Worm (Caenorhabditis elegans) whole organism, midembryonic: Measurements from ENCODE around the gene ZK686.1.

ENCODE experiments used
- T22C8.4 ChIP-seq: fragments of 200-800 bp; sonication (Bioruptor generic); IDR thresholded peaks from 2 replicates; pipeline ENCODE4 v1.3.6; 2022; ENCODE audit warnings: missing genetic modification characterization, missing compliant biosample characterization
- cog-1 ChIP-seq: sonication (generic microtip); optimal IDR thresholded peaks from 2 replicates; lab custom pipeline; 2016; ENCODE audit warnings: missing genetic modification characterization, missing compliant biosample characterization
- flt-1 ChIP-seq: fragments of 200-800 bp; sonication (Bioruptor generic); IDR thresholded peaks from 2 replicates; pipeline ENCODE4 v1.3.6; 2022; ENCODE audit warnings: missing genetic modification characterization, missing compliant biosample characterization
- klf-2 ChIP-seq: fragments of 200-800 bp; sonication (Bioruptor generic); conservative IDR thresholded peaks from 2 replicates; pipeline ENCODE4 v1.3.6; 2022; ENCODE audit warnings: missing genetic modification reagents, missing genetic modification characterization, missing compliant biosample characterization
- med-1 ChIP-seq: sonication (generic microtip); optimal IDR thresholded peaks from 2 replicates; lab custom pipeline; 2017; ENCODE audit warnings: missing genetic modification characterization, mild to moderate bottlenecking, missing compliant biosample characterization, antibody characterized with exemption, missing genetic modification reagents; ENCODE audit not compliant: insufficient read depth
- ref-1 ChIP-seq: fragments of 200-800 bp; sonication (Bioruptor generic); conservative IDR thresholded peaks from 2 replicates; pipeline ENCODE4 v1.3.6; 2022; ENCODE audit warnings: missing genetic modification reagents, missing genetic modification characterization, missing compliant biosample characterization
- tab-1 ChIP-seq: fragments of 200-800 bp; sonication (Bioruptor generic); IDR thresholded peaks from 2 replicates; pipeline ENCODE4 v1.3.6; 2022; ENCODE audit warnings: missing genetic modification characterization, missing compliant biosample characterization
- ztf-23 ChIP-seq: fragments of 200-800 bp; sonication (Bioruptor generic); IDR thresholded peaks from 2 replicates; pipeline ENCODE4 v1.3.6; 2022; ENCODE audit warnings: missing genetic modification reagents, missing genetic modification characterization, missing compliant biosample characterization
- ztf-29 ChIP-seq: fragments of 200-800 bp; sonication (Bioruptor generic); IDR thresholded peaks from 2 replicates; pipeline ENCODE4 v1.3.6; 2022; ENCODE audit warnings: missing genetic modification reagents, missing genetic modification characterization, missing compliant biosample characterization

DNA sequence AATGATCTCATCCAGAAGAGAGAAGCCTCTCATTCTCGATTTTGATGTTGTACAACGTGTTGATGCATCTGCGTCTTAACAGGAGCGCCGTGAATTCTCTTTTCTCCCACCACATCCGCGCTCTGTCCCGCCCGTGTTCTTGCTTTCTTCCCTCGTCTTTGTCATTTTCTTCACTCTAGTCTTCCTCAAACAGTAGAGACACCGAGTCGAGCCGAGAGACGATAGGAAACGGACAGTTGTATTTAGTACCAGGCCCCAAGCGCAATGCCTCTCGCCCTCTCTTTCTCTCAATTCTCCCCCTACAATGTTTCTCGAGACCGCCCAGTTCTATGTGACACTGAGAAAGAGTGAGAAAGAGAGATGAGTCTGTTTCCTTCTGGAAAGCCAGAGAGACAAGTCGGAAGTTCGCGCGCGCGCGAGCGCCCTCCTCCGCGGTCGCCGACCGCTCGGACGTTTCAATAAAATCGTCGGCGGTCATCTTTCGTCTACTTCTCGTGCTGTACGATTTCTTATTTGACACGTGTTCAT is 43.3 kb upstream of the ZK686.1 start, which contains the start of gene ZK112.4:
- TF ChIP-seq klf-2 (GFP tag; lab: Robert Waterston, UW) (no peak), med-1 (GFP tag; lab: Kevin White, UChicago) (no peak), ztf-23 (GFP tag; lab: Robert Waterston, UW) (peak; percentile 27; the same call in 1 of the 2 replicates), tab-1 (no peak), flt-1 (GFP tag; lab: Robert Waterston, UW) (peak; percentile 28; the same call in 1 of the 2 replicates), ztf-29 (GFP tag; lab: Robert Waterston, UW) (no peak), cog-1 (peak; percentile 85), T22C8.4 (GFP tag; lab: Robert Waterston, UW) (no peak), ref-1 (no peak)
